Fruit fly (Drosophila melanogaster) whole organism, embryonic: ENCODE results near the gene Shc.

Experiments used
- Adf1 ChIP-seq: fragments of 200-800 bp; sonication (Bioruptor generic); IDR thresholded peaks from 2 replicates; pipeline ENCODE4 v1.3.6; 2022; ENCODE audit warnings: missing biosample characterization, missing genetic modification characterization
- CG10462 ChIP-seq: fragments of 200-800 bp; sonication (Bioruptor generic); optimal IDR thresholded peaks from 2 replicates; lab custom pipeline; 2016; ENCODE audit warnings: missing biosample characterization, missing genetic modification characterization
- CG11093 ChIP-seq: fragments of 200-800 bp; sonication (Bioruptor generic); IDR thresholded peaks from 3 replicates; pipeline ENCODE4 v1.3.6; 2022; ENCODE audit warnings: missing biosample characterization, missing genetic modification characterization
- CG11398 ChIP-seq: fragments of 200-800 bp; sonication (Bioruptor generic); optimal IDR thresholded peaks from 2 replicates; lab custom pipeline; 2016; ENCODE audit warnings: missing biosample characterization, missing genetic modification characterization
- CG1529 ChIP-seq: fragments of 200-800 bp; sonication (Bioruptor generic); optimal IDR thresholded peaks from 3 replicates; lab custom pipeline; 2018; ENCODE audit warnings: missing biosample characterization, missing genetic modification characterization
- CG1603 ChIP-seq: fragments of 200-800 bp; sonication (Bioruptor generic); optimal IDR thresholded peaks from 2 replicates; lab custom pipeline; 2019; ENCODE audit warnings: missing biosample characterization, mild to moderate bottlenecking, missing genetic modification characterization, moderate library complexity
- CG16815 ChIP-seq: fragments of 200-800 bp; sonication (Bioruptor generic); optimal IDR thresholded peaks from 3 replicates; lab custom pipeline; 2017; ENCODE audit warnings: missing biosample characterization, mild to moderate bottlenecking, missing genetic modification characterization
- CG2712 ChIP-seq: fragments of 200-800 bp; optimal IDR thresholded peaks from 3 replicates; lab custom pipeline; 2019; ENCODE audit warnings: missing biosample characterization, mild to moderate bottlenecking, missing genetic modification characterization, moderate library complexity
- CG30431 ChIP-seq: fragments of 200-800 bp; sonication (Bioruptor generic); optimal IDR thresholded peaks from 2 replicates; lab custom pipeline; 2017; ENCODE audit warnings: missing biosample characterization, missing genetic modification characterization
- CG31224 ChIP-seq: fragments of 200-800 bp; sonication (Bioruptor generic); IDR thresholded peaks from 2 replicates; pipeline ENCODE4 v1.3.6; 2022; ENCODE audit warnings: missing biosample characterization, missing genetic modification characterization
- CG34422 ChIP-seq: fragments of 200-800 bp; sonication (Bioruptor generic); IDR thresholded peaks from 3 replicates; pipeline ENCODE4 v1.3.6; 2022; ENCODE audit warnings: missing biosample characterization, missing genetic modification characterization
- CG3838 ChIP-seq: fragments of 200-800 bp; sonication (Bioruptor generic); optimal IDR thresholded peaks from 3 replicates; lab custom pipeline; 2016; ENCODE audit warnings: missing biosample characterization, missing genetic modification characterization
- CG5180 ChIP-seq: fragments of 200-800 bp; sonication (Bioruptor generic); optimal IDR thresholded peaks from 3 replicates; lab custom pipeline; 2017; ENCODE audit warnings: missing biosample characterization, missing genetic modification characterization, mild to moderate bottlenecking, moderate library complexity, missing genetic modification reagents
- CG7963 ChIP-seq: fragments of 200-800 bp; sonication (Bioruptor generic); IDR thresholded peaks from 3 replicates; pipeline ENCODE4 v1.3.6; 2022; ENCODE audit warnings: missing biosample characterization, missing genetic modification characterization; ENCODE audit not compliant: partially characterized antibody
- CG8281 ChIP-seq: fragments of 200-800 bp; sonication (Bioruptor generic); optimal IDR thresholded peaks from 2 replicates; lab custom pipeline; 2018; ENCODE audit warnings: missing biosample characterization, mild to moderate bottlenecking, missing genetic modification characterization, moderate library complexity
- CG9797 ChIP-seq: fragments of 200-800 bp; sonication (Bioruptor generic); optimal IDR thresholded peaks from 3 replicates; lab custom pipeline; 2018; ENCODE audit warnings: missing biosample characterization, mild to moderate bottlenecking, missing genetic modification characterization
- D19B ChIP-seq: fragments of 200-800 bp; sonication (Bioruptor generic); optimal IDR thresholded peaks from 2 replicates; lab custom pipeline; 2017; ENCODE audit warnings: missing biosample characterization, mild to moderate bottlenecking, missing genetic modification characterization
- Eip74EF ChIP-seq, 2 experiments: fragments of 200-800 bp in 1 of 2; fragments of >200 bp in 1 of 2; sonication (Bioruptor generic) in 1 of 2; optimal IDR thresholded peaks; 2 replicates each; lab custom pipeline; 2017 to 2019; ENCODE audit warnings: missing biosample characterization in 2 of 2, missing genetic modification characterization in 2 of 2, mild to moderate bottlenecking in 1 of 2, moderate library complexity in 1 of 2
- Ets65A ChIP-seq: fragments of 200-800 bp; sonication (Bioruptor generic); peaks from one replicate; lab custom pipeline; 2016; ENCODE audit warnings: missing biosample characterization, missing genetic modification characterization
- Fer3 ChIP-seq: fragments of 200-800 bp; sonication (Bioruptor generic); optimal IDR thresholded peaks from 2 replicates; lab custom pipeline; 2018; ENCODE audit warnings: missing biosample characterization, mild to moderate bottlenecking, missing genetic modification characterization, moderate library complexity
- Med ChIP-seq: fragments of 200-800 bp; sonication (Bioruptor generic); peaks from one replicate; lab custom pipeline; 2016; ENCODE audit warnings: missing biosample characterization, missing genetic modification characterization, mild to moderate bottlenecking, inconsistent platforms, moderate library complexity
- Poxn ChIP-seq: fragments of 200-800 bp; sonication (Bioruptor generic); IDR thresholded peaks from 2 replicates; pipeline ENCODE4 v1.3.6; 2022; ENCODE audit warnings: missing biosample characterization, missing genetic modification characterization
- Spps ChIP-seq: fragments of 200-800 bp; sonication (Bioruptor generic); optimal IDR thresholded peaks from 2 replicates; lab custom pipeline; 2018; ENCODE audit warnings: missing biosample characterization, mild to moderate bottlenecking, missing genetic modification characterization
- Sry-δ ChIP-seq: fragments of 200-800 bp; sonication (Bioruptor generic); optimal IDR thresholded peaks from 2 replicates; lab custom pipeline; 2016; ENCODE audit warnings: missing biosample characterization, missing genetic modification characterization
- Taf1 ChIP-seq: fragments of 200-800 bp; sonication (Bioruptor generic); IDR thresholded peaks from 2 replicates; pipeline ENCODE4 v1.3.6; 2022; ENCODE audit warnings: missing biosample characterization, missing genetic modification characterization
- Trl ChIP-seq, 3 experiments: fragments of >200 bp in 2 of 3; fragments of 200-800 bp in 1 of 3; sonication (Bioruptor generic) in 1 of 3; optimal IDR thresholded peaks; 2 replicates in 1 of 3; 3 replicates in 2 of 3; lab custom pipeline; 2016 to 2017; ENCODE audit warnings: missing biosample characterization in 1 of 3, missing genetic modification characterization in 1 of 3
- Xrp1 ChIP-seq: fragments of 200-800 bp; sonication (Bioruptor generic); IDR thresholded peaks from 2 replicates; pipeline ENCODE4 v1.3.6; 2022; ENCODE audit warnings: missing biosample characterization, missing genetic modification characterization
- ap ChIP-seq: fragments of 200-800 bp; sonication (Bioruptor generic); IDR thresholded peaks from 2 replicates; pipeline ENCODE4 v1.3.6; 2022; ENCODE audit warnings: missing biosample characterization, missing genetic modification characterization
- ase ChIP-seq: fragments of 200-800 bp; sonication (Bioruptor generic); IDR thresholded peaks from 3 replicates; pipeline ENCODE4 v1.3.6; 2022; ENCODE audit warnings: missing biosample characterization, missing genetic modification characterization
- cato ChIP-seq: fragments of 200-800 bp; sonication (Bioruptor generic); optimal IDR thresholded peaks from 2 replicates; lab custom pipeline; 2016; ENCODE audit warnings: missing biosample characterization, missing genetic modification characterization, borderline replicate concordance
- chn ChIP-seq: fragments of 200-800 bp; sonication (Bioruptor generic); optimal IDR thresholded peaks from 2 replicates; lab custom pipeline; 2016; ENCODE audit warnings: missing biosample characterization, missing genetic modification characterization
- crol ChIP-seq: fragments of 200-800 bp; sonication (Bioruptor generic); IDR thresholded peaks from 2 replicates; pipeline ENCODE4 v1.3.6; 2022; ENCODE audit warnings: missing biosample characterization, missing genetic modification characterization
- dan ChIP-seq: fragments of 200-800 bp; sonication (Bioruptor generic); IDR thresholded peaks from 2 replicates; pipeline ENCODE4 v1.3.6; 2022; ENCODE audit warnings: missing biosample characterization, missing genetic modification characterization
- disco-r ChIP-seq: fragments of 200-800 bp; sonication (Bioruptor generic); optimal IDR thresholded peaks from 2 replicates; lab custom pipeline; 2016; ENCODE audit warnings: missing biosample characterization, missing genetic modification characterization
- gcm2 ChIP-seq: fragments of 200-800 bp; sonication (Bioruptor generic); optimal IDR thresholded peaks from 2 replicates; lab custom pipeline; 2016; ENCODE audit warnings: missing biosample characterization, missing genetic modification characterization
- gsb-n ChIP-seq: fragments of 200-800 bp; sonication (Bioruptor generic); optimal IDR thresholded peaks from 3 replicates; lab custom pipeline; 2018; ENCODE audit warnings: missing biosample characterization, mild to moderate bottlenecking, missing genetic modification characterization
- lov ChIP-seq, 2 experiments: fragments of 200-800 bp in 1 of 2; fragments of >200 bp in 1 of 2; sonication (Bioruptor generic) in 1 of 2; IDR thresholded peaks in 1 of 2; optimal IDR thresholded peaks in 1 of 2; 2 replicates in 1 of 2; 3 replicates in 1 of 2; pipeline versions ENCODE4 v1.3.6 to Lab custom; 2017 to 2022; ENCODE audit warnings: missing biosample characterization in 1 of 2, missing genetic modification characterization in 1 of 2
- prd ChIP-seq, 3 experiments: fragments of >200 bp in 2 of 3; fragments of 200-800 bp in 1 of 3; sonication (Bioruptor generic) in 1 of 3; optimal IDR thresholded peaks in 2 of 3; IDR thresholded peaks in 1 of 3; 2 replicates in 2 of 3; 3 replicates in 1 of 3; pipeline versions ENCODE4 v1.3.6 to Lab custom; 2017 to 2022; ENCODE audit warnings: missing biosample characterization in 1 of 3, missing genetic modification characterization in 1 of 3
- pros ChIP-seq: fragments of 200-800 bp; sonication (Bioruptor generic); optimal IDR thresholded peaks from 3 replicates; lab custom pipeline; 2019; ENCODE audit warnings: missing biosample characterization, mild to moderate bottlenecking, missing genetic modification characterization, moderate library complexity
- psq ChIP-seq: fragments of 200-800 bp; sonication (Bioruptor generic); optimal IDR thresholded peaks from 2 replicates; lab custom pipeline; 2017; ENCODE audit warnings: missing biosample characterization, missing genetic modification characterization
- pum ChIP-seq: fragments of 200-800 bp; sonication (Bioruptor generic); optimal IDR thresholded peaks from 2 replicates; lab custom pipeline; 2016; ENCODE audit warnings: missing biosample characterization, missing genetic modification characterization
- repo ChIP-seq: fragments of 200-800 bp; sonication (Bioruptor generic); optimal IDR thresholded peaks from 2 replicates; lab custom pipeline; 2016; ENCODE audit warnings: missing biosample characterization, missing genetic modification characterization
- sens ChIP-seq: fragments of 200-800 bp; sonication (Bioruptor generic); peaks from one replicate; lab custom pipeline; 2016; ENCODE audit warnings: missing biosample characterization, missing genetic modification characterization
- sima ChIP-seq: fragments of 200-800 bp; sonication (Bioruptor generic); optimal IDR thresholded peaks from 2 replicates; lab custom pipeline; 2016; ENCODE audit warnings: missing biosample characterization, missing genetic modification characterization
- slou ChIP-seq: fragments of 200-800 bp; sonication (Bioruptor generic); optimal IDR thresholded peaks from 3 replicates; lab custom pipeline; 2016; ENCODE audit warnings: missing biosample characterization, missing genetic modification characterization
- tgo ChIP-seq: fragments of 200-800 bp; sonication (Bioruptor generic); IDR thresholded peaks from 3 replicates; pipeline ENCODE4 v1.3.6; 2022; ENCODE audit warnings: missing biosample characterization, missing genetic modification characterization
- ttk ChIP-seq: fragments of 200-800 bp; sonication (Bioruptor generic); IDR thresholded peaks from 2 replicates; pipeline ENCODE4 v2.1.2; 2022; ENCODE audit warnings: missing biosample characterization, missing genetic modification characterization
- zfh2 ChIP-seq: fragments of 200-800 bp; sonication (Bioruptor generic); optimal IDR thresholded peaks from 2 replicates; lab custom pipeline; 2016; ENCODE audit warnings: missing biosample characterization, missing genetic modification characterization

Shc gene

DNA sequence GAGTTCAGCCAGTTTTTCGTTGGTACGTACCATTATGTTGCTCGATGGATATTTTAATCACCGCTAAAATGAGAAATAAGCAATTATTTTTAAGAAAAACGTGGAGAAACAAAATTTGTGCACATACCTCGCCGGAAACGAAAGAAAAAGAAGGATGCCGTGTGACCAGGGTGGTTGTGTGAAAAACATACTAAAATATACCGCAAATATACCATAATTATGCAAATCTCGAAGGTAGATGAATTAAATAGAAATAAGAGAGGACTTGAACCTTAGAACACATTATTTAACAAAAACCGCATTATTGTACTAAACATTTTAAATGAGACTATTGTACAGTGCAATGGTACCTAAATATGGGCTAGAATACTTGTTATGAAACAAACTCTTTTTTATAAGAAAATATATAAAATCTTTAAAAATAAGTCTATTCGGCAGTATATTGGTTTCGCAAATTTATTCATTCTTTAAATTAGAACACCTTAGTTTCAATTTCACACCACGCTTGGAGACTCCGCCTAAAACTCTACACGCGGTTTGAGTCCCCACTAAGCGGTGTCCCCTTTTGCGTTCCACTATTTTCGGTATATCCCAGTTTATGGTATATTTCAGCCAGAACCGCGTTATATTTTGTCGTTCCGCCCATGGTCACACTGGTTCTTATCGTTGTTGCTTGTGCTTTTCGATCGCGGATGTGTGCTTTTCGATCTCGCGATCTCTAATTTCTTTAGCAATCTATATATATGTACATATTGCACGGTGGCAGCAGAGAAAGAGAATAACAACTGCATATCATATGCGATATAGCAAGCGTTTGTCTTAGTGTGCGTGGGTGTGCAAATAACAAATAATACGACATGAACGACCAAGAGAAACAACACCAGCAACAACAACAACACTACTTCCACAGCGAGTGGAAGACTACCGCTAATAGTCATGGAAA is 3.1 kb downstream of the Shc start, which contains the start of the genes RpS17 and MTF-1 (continued):
- TF ChIP-seq sima (GFP tag; lab: Kevin White, UChicago) (no peak), psq (no peak), Taf1 (no peak), crol (GFP tag; lab: Robert Waterston, UW) (0 out of 2 replicates have a peak, but pooled peaks have one; percentile 15), CG7963 (GFP tag; lab: Robert Waterston, UW) (no peak), Med (GFP tag; lab: Kevin White, UChicago) (peak; percentile 92), slou (GFP tag; lab: Kevin White, UChicago) (peak; percentile 53), CG9797 (GFP tag; lab: Kevin White, UChicago) (peak; percentile 85), Ets65A (GFP tag; lab: Kevin White, UChicago) (peak; percentile 85), CG8281 (no peak), Eip74EF (GFP tag; optimal IDR thresholded peaks at IDR 0.05; lab: Kevin White, UChicago) (peak in 1 of 2 experiments; percentile 73), lov (optimal IDR thresholded peaks at IDR 0.05; lab: Kevin White, UChicago) (no peak), lov (GFP tag; IDR thresholded peaks at IDR 0.05; lab: Robert Waterston, UW) (peak; percentile 76; the same call in 2 of the 3 replicates), Poxn (GFP tag; lab: Robert Waterston, UW) (no peak), zfh2 (GFP tag; lab: Kevin White, UChicago) (peak; percentile 29), CG3838 (GFP tag; lab: Kevin White, UChicago) (no peak), CG34422 (GFP tag; lab: Robert Waterston, UW) (peak; percentile 62; the same call in 2 of the 3 replicates), disco-r (GFP tag; lab: Kevin White, UChicago) (peak; percentile 39), tgo (GFP tag; lab: Robert Waterston, UW) (peak; percentile 51), Trl (optimal IDR thresholded peaks at IDR 0.05; lab: Kevin White, UChicago) (no peak), Trl (GFP tag; optimal IDR thresholded peaks at IDR 0.05; lab: Kevin White, UChicago) (peak; percentile 20), gsb-n (tag; lab: Kevin White, UChicago) (peak; percentile 38), ap (GFP tag; lab: Robert Waterston, UW) (no peak), CG1529 (GFP tag; lab: Kevin White, UChicago) (peak; percentile 51), ase (peak; percentile 51; the same call in 2 of the 3 replicates), CG31224 (GFP tag; lab: Robert Waterston, UW) (no peak), CG5180 (peak; percentile 38), CG2712 (tag; lab: Kevin White, UChicago) (peak; percentile 47), dan (GFP tag; lab: Robert Waterston, UW) (no peak), Xrp1 (GFP tag; lab: Robert Waterston, UW) (0 out of 2 replicates have a peak, but pooled peaks have one; percentile 30), CG10462 (GFP tag; lab: Kevin White, UChicago) (no peak), CG30431 (GFP tag; lab: Kevin White, UChicago) (peak; percentile 12), Sry-δ (peak; percentile 28), sens (GFP tag; lab: Kevin White, UChicago) (peak; percentile 88), CG11093 (GFP tag; lab: Robert Waterston, UW) (no peak), gcm2 (GFP tag; lab: Kevin White, UChicago) (no peak), pros (GFP tag; lab: Kevin White, UChicago) (no peak), CG16815 (GFP tag; lab: Kevin White, UChicago) (no peak), CG11398 (GFP tag; lab: Kevin White, UChicago) (peak; percentile 62), D19B (GFP tag; lab: Kevin White, UChicago) (no peak), pum (no peak), Adf1 (no peak), Spps (peak; percentile 15), cato (no peak), CG1603 (tag; lab: Kevin White, UChicago) (peak; percentile 50), repo (no peak), chn (GFP tag; lab: Kevin White, UChicago) (no peak), prd (optimal IDR thresholded peaks at IDR 0.05; lab: Kevin White, UChicago) (no peak), prd (GFP tag; IDR thresholded peaks at IDR 0.05; lab: Robert Waterston, UW) (no peak), Fer3 (tag; lab: Kevin White, UChicago) (peak; percentile 24), ttk (peak; percentile 30)
